Worm (Caenorhabditis elegans) whole organism, L4 larva: ENCODE measurements around the gene spp-27.

Source experiments
- D1046.2 ChIP-seq: fragments of 200-800 bp; sonication (Bioruptor generic); IDR thresholded peaks from 2 replicates; pipeline ENCODE4 v1.3.6; 2022; ENCODE audit warnings: missing genetic modification characterization, missing compliant biosample characterization
- F26F4.8 ChIP-seq: fragments of 200-800 bp; sonication (Bioruptor generic); conservative IDR thresholded peaks from 2 replicates; pipeline ENCODE4 v1.3.6; 2022; ENCODE audit warnings: missing genetic modification characterization, missing compliant biosample characterization
- F49E8.2 ChIP-seq: sonication (generic microtip); optimal IDR thresholded peaks from 2 replicates; lab custom pipeline; 2016; ENCODE audit warnings: missing compliant biosample characterization, mild to moderate bottlenecking, missing genetic modification characterization, borderline replicate concordance
- Y105C5A.15 ChIP-seq: fragments of 200-800 bp; sonication (Bioruptor generic); IDR thresholded peaks from 2 replicates; pipeline ENCODE4 v1.3.6; 2022; ENCODE audit warnings: missing genetic modification characterization, missing compliant biosample characterization
- Y75B8A.6 ChIP-seq: fragments of 200-800 bp; sonication (Bioruptor generic); IDR thresholded peaks from 2 replicates; pipeline ENCODE4 v1.3.6; 2022; ENCODE audit warnings: missing genetic modification reagents, missing genetic modification characterization, missing compliant biosample characterization
- ZK337.2 ChIP-seq: fragments of 200-800 bp; sonication (Bioruptor generic); IDR thresholded peaks from 2 replicates; pipeline ENCODE4 v1.3.6; 2022; ENCODE audit warnings: missing genetic modification reagents, missing genetic modification characterization, missing compliant biosample characterization
- aha-1 ChIP-seq: fragments of 150-350 bp; peaks from one replicate; lab custom pipeline; 2014; ENCODE audit warnings: missing biosample characterization, missing genetic modification characterization
- arid-1 ChIP-seq: fragments of 200-800 bp; sonication (Bioruptor generic); conservative IDR thresholded peaks from 2 replicates; pipeline ENCODE4 v1.3.6; 2022; ENCODE audit warnings: missing genetic modification reagents, missing genetic modification characterization, missing compliant biosample characterization
- attf-4 ChIP-seq: sonication (generic microtip); optimal IDR thresholded peaks from 3 replicates; lab custom pipeline; 2017; ENCODE audit warnings: missing biosample characterization, missing genetic modification characterization
- ceh-20 ChIP-seq: fragments of 200-800 bp; sonication (Bioruptor generic); IDR thresholded peaks from 2 replicates; pipeline ENCODE4 v1.3.6; 2022; ENCODE audit warnings: missing genetic modification reagents, missing genetic modification characterization, missing compliant biosample characterization
- ceh-32 ChIP-seq: sonication (generic microtip); optimal IDR thresholded peaks from 2 replicates; lab custom pipeline; 2016; ENCODE audit warnings: mild to moderate bottlenecking, missing genetic modification characterization, missing compliant biosample characterization; ENCODE audit not compliant: poor library complexity
- ceh-44 ChIP-seq: fragments of 200-800 bp; sonication (Bioruptor generic); IDR thresholded peaks from 2 replicates; pipeline ENCODE4 v1.3.6; 2022; ENCODE audit warnings: missing genetic modification reagents, missing genetic modification characterization, missing compliant biosample characterization
- ces-1 ChIP-seq: fragments of 150-350 bp; sonication (generic microtip); optimal IDR thresholded peaks from 4 replicates; lab custom pipeline; 2014; ENCODE audit warnings: missing biosample characterization, missing genetic modification reagents, missing genetic modification characterization
- ctbp-1 ChIP-seq: fragments of 200-800 bp; sonication (Bioruptor generic); IDR thresholded peaks from 2 replicates; pipeline ENCODE4 v1.3.6; 2022; ENCODE audit warnings: missing genetic modification reagents, missing genetic modification characterization, missing compliant biosample characterization
- daf-12 ChIP-seq: fragments of 150-350 bp; optimal IDR thresholded peaks from 2 replicates; lab custom pipeline; 2014; ENCODE audit warnings: missing biosample characterization, missing genetic modification reagents, missing genetic modification characterization
- daf-16 ChIP-seq, 3 experiments: sonication (generic microtip); optimal IDR thresholded peaks; 2 replicates each; lab custom pipeline; 2016 to 2017; ENCODE audit warnings: missing genetic modification characterization in 3 of 3, missing genetic modification reagents in 3 of 3, mild to moderate bottlenecking in 2 of 3, missing compliant biosample characterization in 2 of 3, missing biosample characterization in 1 of 3, moderate library complexity in 1 of 3
- dmd-9 ChIP-seq: fragments of 200-800 bp; sonication (Bioruptor generic); IDR thresholded peaks from 2 replicates; pipeline ENCODE4 v1.3.6; 2022; ENCODE audit warnings: missing genetic modification reagents, missing genetic modification characterization, missing compliant biosample characterization
- dve-1 ChIP-seq: sonication (generic microtip); optimal IDR thresholded peaks from 2 replicates; lab custom pipeline; 2017; ENCODE audit warnings: antibody characterized with exemption, mild to moderate bottlenecking, missing genetic modification characterization, missing compliant biosample characterization; ENCODE audit not compliant: insufficient read depth
- fos-1 ChIP-seq: fragments of 150-350 bp; optimal IDR thresholded peaks from 2 replicates; lab custom pipeline; 2014; ENCODE audit warnings: missing biosample characterization, missing genetic modification characterization
- gei-8 ChIP-seq: fragments of 200-800 bp; sonication (Bioruptor generic); optimal IDR thresholded peaks from 2 replicates; lab custom pipeline; 2018; ENCODE audit warnings: mild to moderate bottlenecking, missing genetic modification characterization, missing compliant biosample characterization
- hif-1 ChIP-seq, 2 experiments: sonication (generic microtip); optimal IDR thresholded peaks; 2 replicates each; lab custom pipeline; 2016 to 2017; ENCODE audit warnings: missing compliant biosample characterization in 2 of 2, missing genetic modification characterization in 2 of 2, missing genetic modification reagents in 2 of 2, missing genotype in 2 of 2, mild to moderate bottlenecking in 1 of 2
- hlh-11 ChIP-seq: fragments of 200-800 bp; sonication (Bioruptor generic); optimal IDR thresholded peaks from 2 replicates; lab custom pipeline; 2018; ENCODE audit warnings: mild to moderate bottlenecking, missing genetic modification characterization, missing compliant biosample characterization
- jun-1 ChIP-seq: fragments of 150-350 bp; optimal IDR thresholded peaks from 2 replicates; lab custom pipeline; 2014; ENCODE audit warnings: missing biosample characterization, missing genetic modification reagents, missing genetic modification characterization
- lim-7 ChIP-seq: fragments of 200-800 bp; sonication (Bioruptor generic); IDR thresholded peaks from 2 replicates; pipeline ENCODE4 v1.3.6; 2022; ENCODE audit warnings: missing genetic modification characterization, missing compliant biosample characterization
- madf-9 ChIP-seq: fragments of 200-800 bp; sonication (Bioruptor generic); conservative IDR thresholded peaks from 2 replicates; pipeline ENCODE4 v1.3.6; 2022; ENCODE audit warnings: missing genetic modification reagents, missing genetic modification characterization, missing compliant biosample characterization
- nhr-10 ChIP-seq: fragments of 150-350 bp; optimal IDR thresholded peaks from 2 replicates; lab custom pipeline; 2014; ENCODE audit warnings: missing biosample characterization, missing genetic modification characterization
- nhr-111 ChIP-seq: fragments of 200-800 bp; sonication (Bioruptor generic); optimal IDR thresholded peaks from 2 replicates; lab custom pipeline; 2018; ENCODE audit warnings: mild to moderate bottlenecking, missing genetic modification characterization, missing compliant biosample characterization
- nhr-25 ChIP-seq: sonication (generic microtip); optimal IDR thresholded peaks from 2 replicates; lab custom pipeline; 2017; ENCODE audit warnings: missing genetic modification characterization, mild to moderate bottlenecking, missing compliant biosample characterization, antibody characterized with exemption, moderate library complexity, borderline replicate concordance; ENCODE audit not compliant: insufficient read depth
- nhr-28 ChIP-seq: fragments of 150-350 bp; optimal IDR thresholded peaks from 2 replicates; lab custom pipeline; 2014; ENCODE audit warnings: missing biosample characterization, missing genetic modification characterization
- nhr-41 ChIP-seq: fragments of 200-800 bp; sonication (Bioruptor generic); IDR thresholded peaks from 2 replicates; pipeline ENCODE4 v1.3.6; 2022; ENCODE audit warnings: missing genetic modification reagents, missing genetic modification characterization, missing compliant biosample characterization
- nhr-48 ChIP-seq: sonication (generic microtip); optimal IDR thresholded peaks from 2 replicates; lab custom pipeline; 2016; ENCODE audit warnings: mild to moderate bottlenecking, missing genetic modification characterization, missing compliant biosample characterization
- pha-4 ChIP-seq, 2 experiments: fragments of 150-350 bp in 1 of 2; fragments of 200-800 bp in 1 of 2; sonication (Bioruptor generic) in 1 of 2; IDR thresholded peaks in 1 of 2; optimal IDR thresholded peaks in 1 of 2; 2 replicates each; pipeline versions ENCODE4 v1.3.6 to Lab custom; 2014 to 2022; ENCODE audit warnings: missing genetic modification characterization in 2 of 2, missing genetic modification reagents in 2 of 2, missing biosample characterization in 1 of 2, missing compliant biosample characterization in 1 of 2
- pqm-1 ChIP-seq: sonication (generic microtip); optimal IDR thresholded peaks from 2 replicates; lab custom pipeline; 2017; ENCODE audit warnings: missing biosample characterization, missing genetic modification characterization
- rbr-2 ChIP-seq: sonication (generic microtip); optimal IDR thresholded peaks from 2 replicates; lab custom pipeline; 2016; ENCODE audit warnings: missing genotype, missing genetic modification characterization, missing compliant biosample characterization
- saeg-2 ChIP-seq: fragments of 200-800 bp; sonication (Bioruptor generic); IDR thresholded peaks from 2 replicates; pipeline ENCODE4 v1.3.6; 2022; ENCODE audit warnings: missing genetic modification reagents, missing genetic modification characterization, missing compliant biosample characterization
- set-16 ChIP-seq: fragments of 200-800 bp; sonication (Bioruptor generic); IDR thresholded peaks from 2 replicates; pipeline ENCODE4 v1.3.6; 2022; ENCODE audit warnings: missing genetic modification reagents, missing genetic modification characterization, missing compliant biosample characterization
- snpc-4 ChIP-seq: fragments of 150-350 bp; optimal IDR thresholded peaks from 2 replicates; lab custom pipeline; 2014; ENCODE audit warnings: missing biosample characterization, missing genetic modification characterization
- spr-1 ChIP-seq: sonication (generic microtip); optimal IDR thresholded peaks from 2 replicates; lab custom pipeline; 2016; ENCODE audit warnings: mild to moderate bottlenecking, missing genetic modification characterization, missing compliant biosample characterization
- spr-3 ChIP-seq: fragments of 200-800 bp; sonication (Bioruptor generic); optimal IDR thresholded peaks from 2 replicates; lab custom pipeline; 2018; ENCODE audit warnings: mild to moderate bottlenecking, missing genetic modification characterization, missing compliant biosample characterization
- unc-39 ChIP-seq: sonication (generic microtip); optimal IDR thresholded peaks from 2 replicates; lab custom pipeline; 2017; ENCODE audit warnings: missing biosample characterization, missing genetic modification characterization
- vab-7 ChIP-seq: fragments of 200-800 bp; sonication (Bioruptor generic); IDR thresholded peaks from 2 replicates; pipeline ENCODE4 v1.3.6; 2022; ENCODE audit warnings: missing genetic modification reagents, missing genetic modification characterization, missing compliant biosample characterization
- zip-11 ChIP-seq: fragments of 200-800 bp; sonication (Bioruptor generic); IDR thresholded peaks from 2 replicates; pipeline ENCODE4 v1.3.6; 2022; ENCODE audit warnings: missing genetic modification characterization, missing compliant biosample characterization
- ztf-7 ChIP-seq: fragments of 150-350 bp; optimal IDR thresholded peaks from 2 replicates; lab custom pipeline; 2014; ENCODE audit warnings: missing biosample characterization, missing genetic modification characterization

The spp-27 gene

DNA sequence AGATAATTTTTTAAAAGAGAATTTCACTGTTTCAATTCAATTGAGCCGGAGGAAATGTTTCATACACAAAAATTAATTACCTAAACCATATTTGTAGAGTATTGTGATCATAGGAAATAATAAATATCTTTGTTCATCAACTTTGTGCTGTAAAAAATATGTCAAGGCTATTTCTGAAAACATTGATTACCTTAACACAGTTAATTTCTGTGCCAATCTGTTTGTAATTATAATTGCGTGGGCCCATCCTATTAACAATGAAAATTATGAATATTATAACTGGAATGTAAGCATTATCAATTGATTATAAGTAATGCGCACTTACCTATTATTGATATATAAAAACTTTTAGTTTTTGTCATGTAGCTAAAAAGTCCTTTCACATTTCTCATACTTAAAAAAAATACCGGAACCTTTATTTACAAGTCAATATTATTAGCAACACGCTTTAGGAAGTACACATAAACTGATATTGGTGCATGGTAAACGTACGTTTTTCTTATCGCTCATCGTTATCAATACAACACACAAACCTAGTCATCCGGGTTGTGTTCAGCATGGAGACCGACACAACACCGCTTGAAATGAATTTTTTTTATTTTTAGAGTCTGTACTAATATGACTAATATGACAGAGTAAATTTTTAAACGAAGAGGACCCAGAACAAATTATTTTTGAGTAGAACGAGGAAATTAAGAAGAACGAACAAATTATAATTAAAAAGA lies 18.6 kb upstream of the spp-27 start, which contains the start of gene fut-2 (continued):
- TF ChIP-seq set-16 (GFP tag; lab: Robert Waterston, UW) = no peak
- TF ChIP-seq Y75B8A.6 (GFP tag; lab: Robert Waterston, UW) = no peak
- peak; percentile 90 for TF ChIP-seq aha-1
- TF ChIP-seq madf-9 (GFP tag; lab: Robert Waterston, UW) = no peak
- TF ChIP-seq jun-1 (tag; lab: Kevin White, UChicago) = no peak
- TF ChIP-seq ztf-7 (tag; lab: Kevin White, UChicago) = no peak
- peak; percentile 67 for TF ChIP-seq dve-1
- TF ChIP-seq fos-1 (tag; lab: Kevin White, UChicago) = no peak
- no peak for TF ChIP-seq zip-11 (GFP tag; lab: Robert Waterston, UW)
- no peak for TF ChIP-seq snpc-4 (tag; lab: Kevin White, UChicago)

DNA sequence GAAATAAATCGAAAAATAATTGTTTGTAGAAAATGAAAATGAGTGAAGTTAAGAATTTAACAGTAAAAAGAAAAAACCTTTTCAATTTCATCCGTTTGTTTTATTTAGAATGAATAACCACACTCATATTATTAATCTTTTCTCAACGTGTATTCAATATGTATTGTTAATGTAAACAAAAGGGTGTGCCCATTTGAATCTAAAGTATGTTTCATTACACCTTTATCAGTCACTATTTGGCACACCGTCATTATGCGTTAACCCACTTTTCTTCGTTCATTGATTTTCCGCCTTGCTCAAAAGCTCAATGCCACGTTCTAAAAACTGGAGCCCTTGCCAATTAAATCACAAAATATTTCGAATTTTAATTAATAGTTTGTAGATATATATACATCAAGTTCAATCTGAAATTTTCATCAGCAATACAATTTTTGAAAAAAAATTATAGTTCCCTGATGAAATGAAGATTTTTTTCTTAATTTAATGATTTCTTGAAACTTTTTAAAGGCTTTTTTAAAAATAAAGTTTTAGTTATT lies 9.0 kb upstream of the spp-27 start, which contains the start of gene K04A8.1:
Gene K04A8.1 (plus strand): TSS at position 486 of the 536 bp plus-strand sequence.
- TF ChIP-seq daf-16 (GFP tag; optimal IDR thresholded peaks at IDR 0.05; lab: Kevin White, UChicago) (no peak), daf-16 (tag; optimal IDR thresholded peaks at IDR 0.05; lab: Kevin White, UChicago) (peak; percentile 75), spr-3 (GFP tag; lab: Kevin White, UChicago) (no peak), vab-7 (GFP tag; lab: Robert Waterston, UW) (no peak), nhr-28 (tag; lab: Kevin White, UChicago) (peak; percentile 45), daf-12 (no peak), pqm-1 (tag; lab: Kevin White, UChicago) (peak; percentile 69), dve-1 (peak; percentile 50), Y75B8A.6 (GFP tag; lab: Robert Waterston, UW) (no peak)

DNA sequence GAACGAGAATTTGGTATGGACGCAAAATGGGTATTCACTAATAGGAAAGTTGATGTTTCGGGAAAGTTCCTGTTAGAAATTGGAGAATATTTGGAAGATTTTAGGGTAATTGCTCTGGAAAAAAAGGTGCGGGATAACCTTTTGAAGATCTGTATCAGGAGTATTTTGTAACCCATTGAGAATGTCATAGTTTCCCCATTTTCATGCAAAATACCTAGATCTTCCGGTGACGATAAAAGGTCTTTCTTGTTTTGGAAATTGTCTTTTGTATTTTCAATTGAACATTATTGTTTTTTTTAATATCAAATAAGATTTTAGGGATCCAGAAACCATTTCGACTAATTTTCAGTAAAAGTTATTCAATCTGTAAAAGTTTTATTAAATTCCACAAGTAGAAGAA lies 4.7 kb upstream of the spp-27 start, which contains the start of gene spp-19:
Gene spp-19 (minus strand): TSS at position 101 of the 400 bp plus-strand sequence.
- no peak for TF ChIP-seq F49E8.2 (tag; lab: Kevin White, UChicago)
- no peak for TF ChIP-seq lim-7 (GFP tag; lab: Robert Waterston, UW)
- TF ChIP-seq ces-1 (GFP tag; lab: Kevin White, UChicago) = no peak
- no peak for TF ChIP-seq ctbp-1
- no peak for TF ChIP-seq ceh-44 (GFP tag; lab: Robert Waterston, UW)
- no peak for TF ChIP-seq arid-1 (GFP tag; lab: Robert Waterston, UW)
- no peak for TF ChIP-seq hif-1 (tag; optimal IDR thresholded peaks at IDR 0.05; lab: Kevin White, UChicago)
- no peak for TF ChIP-seq nhr-10
- no peak for TF ChIP-seq nhr-111 (GFP tag; lab: Kevin White, UChicago)
- TF ChIP-seq attf-4 (tag; lab: Kevin White, UChicago) = no peak
- no peak for TF ChIP-seq D1046.2 (GFP tag; lab: Robert Waterston, UW)
- no peak for TF ChIP-seq nhr-25
- TF ChIP-seq Y105C5A.15 (GFP tag; lab: Robert Waterston, UW) = no peak
- TF ChIP-seq ZK337.2 (GFP tag; lab: Robert Waterston, UW) = no peak

DNA sequence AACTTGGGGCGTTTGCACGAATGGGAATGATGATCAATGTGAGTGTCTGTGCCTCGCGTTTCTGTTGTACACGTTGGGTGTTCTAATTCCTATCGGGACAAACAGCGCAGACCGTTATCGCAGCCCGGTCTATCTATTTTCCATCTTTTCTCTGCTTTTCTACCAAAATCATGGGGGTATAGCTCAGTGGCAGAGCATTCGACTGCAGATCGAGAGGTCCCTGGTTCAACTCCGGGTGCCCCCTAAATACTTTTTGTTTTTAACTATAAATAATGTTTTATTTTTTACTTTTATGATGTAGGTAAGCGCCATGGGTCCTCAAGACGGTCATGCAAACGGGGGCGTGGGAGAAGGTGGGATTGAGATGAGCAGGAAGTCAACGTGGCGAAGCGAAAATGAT lies 2.6 kb upstream of the spp-27 start:
- TF ChIP-seq madf-9 (GFP tag; lab: Robert Waterston, UW) (peak; percentile 69), unc-39 (tag; lab: Kevin White, UChicago) (no peak), dmd-9 (GFP tag; lab: Robert Waterston, UW) (peak; percentile 67; the same call in 1 of the 2 replicates), nhr-48 (tag; lab: Kevin White, UChicago) (peak; percentile 29), spr-3 (GFP tag; lab: Kevin White, UChicago) (peak; percentile 67), saeg-2 (GFP tag; lab: Robert Waterston, UW) (peak; percentile 10; the same call in 1 of the 2 replicates), F26F4.8 (peak; percentile 93), ceh-20 (GFP tag; lab: Robert Waterston, UW) (0 out of 2 replicates have a peak, but pooled peaks have one; percentile 57), rbr-2 (tag; lab: Kevin White, UChicago) (peak; percentile 44), pha-4 (GFP tag; IDR thresholded peaks at IDR 0.05; lab: Robert Waterston, UW) (peak; percentile 83; the same call in 1 of the 2 replicates), pha-4 (tag; optimal IDR thresholded peaks at IDR 0.05; lab: Kevin White, UChicago) (no peak), spr-1 (tag; lab: Kevin White, UChicago) (peak; percentile 53), ceh-32 (tag; lab: Kevin White, UChicago) (no peak), gei-8 (GFP tag; lab: Kevin White, UChicago) (peak; percentile 64), hlh-11 (no peak), nhr-41 (GFP tag; lab: Robert Waterston, UW) (0 out of 2 replicates have a peak, but pooled peaks have one; percentile 57)
